Fruit fly (Drosophila melanogaster): Measurements from ENCODE around the gene smog.

The smog gene

dm6 chr2L:4830490-4830889 lies 22.2 kb upstream of the smog start, which contains the start of gene Fnta (continued):
- TF ChIP-seq Med (GFP tag) = peak; percentile 8
- TF ChIP-seq CG5180 (GFP tag; optimal IDR thresholded peaks at IDR 0.05) = no peak
- peak; percentile 88 for TF ChIP-seq hb (GFP tag; IDR thresholded peaks at IDR 0.05; ENCODE audit: partially characterized antibody)
- TF ChIP-seq mld (GFP tag; IDR thresholded peaks at IDR 0.05; ENCODE audit: partially characterized antibody) = peak; percentile 91
- no peak for TF ChIP-seq br (optimal IDR thresholded peaks at IDR 0.05)
- TF ChIP-seq fru (optimal IDR thresholded peaks at IDR 0.05) = no peak
- TF ChIP-seq ttk (GFP tag; IDR thresholded peaks at IDR 0.05) = no peak
- no peak for TF ChIP-seq ham (GFP tag; IDR thresholded peaks at IDR 0.05)
- no peak for TF ChIP-seq CG33213 (GFP tag; optimal IDR thresholded peaks at IDR 0.05)
- no peak for TF ChIP-seq Atf6 (GFP tag; IDR thresholded peaks at IDR 0.05)
- TF ChIP-seq HmgZ (tag; optimal IDR thresholded peaks at IDR 0.05) = no peak
- TF ChIP-seq CG17568 (GFP tag; optimal IDR thresholded peaks at IDR 0.05) = no peak
- no peak for TF ChIP-seq caup (GFP tag; optimal IDR thresholded peaks at IDR 0.05; ENCODE audit: severe bottlenecking)
- TF ChIP-seq D (optimal IDR thresholded peaks at IDR 0.05) = no peak
- no peak for TF ChIP-seq D (GFP tag; optimal IDR thresholded peaks at IDR 0.05)
- TF ChIP-seq Fer2 (tag; optimal IDR thresholded peaks at IDR 0.05) = no peak
- peak; percentile 19 for TF ChIP-seq YL-1 (GFP tag; optimal IDR thresholded peaks at IDR 0.05)
- TF ChIP-seq CG6175 (GFP tag; IDR thresholded peaks at IDR 0.05) = no peak
- no peak for TF ChIP-seq cas (GFP tag; IDR thresholded peaks at IDR 0.05)
- peak; percentile 80 for TF ChIP-seq Dp (GFP tag; optimal IDR thresholded peaks at IDR 0.05)
- TF ChIP-seq Nf-YA (GFP tag; IDR thresholded peaks at IDR 0.05) = no peak
- TF ChIP-seq CG31365 (tag; optimal IDR thresholded peaks at IDR 0.05) = no peak
- TF ChIP-seq CG11247 (GFP tag; IDR thresholded peaks at IDR 0.05) = no peak
- TF ChIP-seq CG7372 (GFP tag; IDR thresholded peaks at IDR 0.05) = no peak
- TF ChIP-seq otp (GFP tag; IDR thresholded peaks at IDR 0.05) = no peak
- no peak for TF ChIP-seq CG10431 (GFP tag; optimal IDR thresholded peaks at IDR 0.05)
- no peak for TF ChIP-seq CG15601 (tag; optimal IDR thresholded peaks at IDR 0.05)
- TF ChIP-seq ssp (GFP tag; IDR thresholded peaks at IDR 0.05) = no peak
- peak; percentile 16; the same call in 1 of the 2 replicates for TF ChIP-seq CG4360 (GFP tag; IDR thresholded peaks at IDR 0.05)
- no peak for TF ChIP-seq toy (GFP tag; IDR thresholded peaks at IDR 0.05)
- peak; percentile 24; the same call in 1 of the 3 replicates for TF ChIP-seq knrl (GFP tag; IDR thresholded peaks at IDR 0.05; ENCODE audit: partially characterized antibody)
- TF ChIP-seq E2f1 (GFP tag; IDR thresholded peaks at IDR 0.05) = no peak
- TF ChIP-seq CG9797 (GFP tag; optimal IDR thresholded peaks at IDR 0.05) = peak; percentile 26
- TF ChIP-seq phol (tag; optimal IDR thresholded peaks at IDR 0.05) = no peak
- no peak for TF ChIP-seq Mad (GFP tag; optimal IDR thresholded peaks at IDR 0.05)
- no peak for TF ChIP-seq gt (GFP tag; IDR thresholded peaks at IDR 0.05)
- TF ChIP-seq CG7786 (GFP tag; optimal IDR thresholded peaks at IDR 0.05) = no peak
- peak; percentile 93; the same call in 2 of the 3 replicates for TF ChIP-seq Opbp (GFP tag; IDR thresholded peaks at IDR 0.05; ENCODE audit: partially characterized antibody)
- TF ChIP-seq CG34224 (GFP tag; IDR thresholded peaks at IDR 0.05; ENCODE audit: partially characterized antibody) = peak; percentile 93
- no peak for TF ChIP-seq dysf (GFP tag; IDR thresholded peaks at IDR 0.05)
- TF ChIP-seq ato (GFP tag; IDR thresholded peaks at IDR 0.05; ENCODE audit: partially characterized antibody) = peak; percentile 97
- TF ChIP-seq CG1233 (GFP tag; optimal IDR thresholded peaks at IDR 0.05) = no peak
- TF ChIP-seq Stat92E (GFP tag; optimal IDR thresholded peaks at IDR 0.05) = no peak
- no peak for TF ChIP-seq CG8359 (GFP tag; optimal IDR thresholded peaks at IDR 0.05; ENCODE audit: borderline replicate concordance)
- TF ChIP-seq Sry-β (GFP tag; optimal IDR thresholded peaks at IDR 0.05) = no peak
- TF ChIP-seq CG6689 (GFP tag; IDR thresholded peaks at IDR 0.05) = no peak
- TF ChIP-seq jigr1 (GFP tag; IDR thresholded peaks at IDR 0.05) = no peak
- TF ChIP-seq CG10654 (GFP tag; optimal IDR thresholded peaks at IDR 0.05) = no peak
- TF ChIP-seq CG16815 (GFP tag; optimal IDR thresholded peaks at IDR 0.05) = no peak
- TF ChIP-seq btn (GFP tag; optimal IDR thresholded peaks at IDR 0.05) = no peak
- no peak for TF ChIP-seq CG4820 (GFP tag; optimal IDR thresholded peaks at IDR 0.05)
- TF ChIP-seq tna (GFP tag; IDR thresholded peaks at IDR 0.05; ENCODE audit: partially characterized antibody) = peak; percentile 97
